Worm (Caenorhabditis elegans): ENCODE measurements around the gene T03F7.7.
"Not testable (repeated sequence)": the region's sequence is repeated elsewhere in the genome, so short reads cannot be mapped to it uniquely, and the experiment has no call there.

ce11 chrV:11286114-11286513, 25.1 kb upstream of the T03F7.7 start, which contains the start of gene C03E10.3:
- TF ChIP-seq klf-2 (GFP tag; conservative IDR thresholded peaks at IDR 0.05); med-1 (GFP tag; optimal IDR thresholded peaks at IDR 0.05; ENCODE audit: insufficient read depth); ztf-23 (GFP tag; IDR thresholded peaks at IDR 0.05); flt-1 (GFP tag; IDR thresholded peaks at IDR 0.05); cog-1 (tag; optimal IDR thresholded peaks at IDR 0.05): not testable (repeated sequence)

Data from whole organism, midembryonic.